Fruit fly (Drosophila melanogaster) whole organism, embryonic: ENCODE results near the gene SuUR.

ENCODE experiments used
- Bteb2 ChIP-seq: fragments of 200-800 bp; sonication (Bioruptor generic); optimal IDR thresholded peaks from 2 replicates; lab custom pipeline; 2016; ENCODE audit warnings: missing biosample characterization, missing genetic modification characterization
- CG10267 ChIP-seq: fragments of 200-800 bp; sonication (Bioruptor generic); optimal IDR thresholded peaks from 2 replicates; lab custom pipeline; 2018; ENCODE audit warnings: missing biosample characterization, mild to moderate bottlenecking, missing genetic modification characterization, moderate library complexity
- CG10654 ChIP-seq: fragments of 200-800 bp; sonication (Bioruptor generic); optimal IDR thresholded peaks from 2 replicates; lab custom pipeline; 2016; ENCODE audit warnings: missing biosample characterization, missing genetic modification characterization
- CG11695 ChIP-seq: fragments of 200-800 bp; sonication (Bioruptor generic); IDR thresholded peaks from 3 replicates; pipeline ENCODE4 v1.3.6; 2022; ENCODE audit warnings: missing biosample characterization, missing genetic modification characterization
- CG13123 ChIP-seq: fragments of 200-800 bp; sonication (Bioruptor generic); optimal IDR thresholded peaks from 2 replicates; lab custom pipeline; 2016; ENCODE audit warnings: missing biosample characterization, missing genetic modification characterization
- CG13624 ChIP-seq: fragments of 200-800 bp; sonication (Bioruptor generic); optimal IDR thresholded peaks from 2 replicates; lab custom pipeline; 2016; ENCODE audit warnings: missing biosample characterization, missing genetic modification characterization
- CG1529 ChIP-seq: fragments of 200-800 bp; sonication (Bioruptor generic); optimal IDR thresholded peaks from 3 replicates; lab custom pipeline; 2018; ENCODE audit warnings: missing biosample characterization, missing genetic modification characterization
- CG17361 ChIP-seq: fragments of 200-800 bp; sonication (Bioruptor generic); IDR thresholded peaks from 3 replicates; pipeline ENCODE4 v1.3.6; 2022; ENCODE audit warnings: missing biosample characterization, missing genetic modification characterization
- CG17385 ChIP-seq: fragments of 200-800 bp; sonication (Bioruptor generic); optimal IDR thresholded peaks from 3 replicates; lab custom pipeline; 2018; ENCODE audit warnings: missing biosample characterization, mild to moderate bottlenecking, missing genetic modification characterization
- CG17802 ChIP-seq: fragments of 200-800 bp; sonication (Bioruptor generic); optimal IDR thresholded peaks from 2 replicates; lab custom pipeline; 2018; ENCODE audit warnings: missing biosample characterization, mild to moderate bottlenecking, missing genetic modification characterization, moderate library complexity
- CG2712 ChIP-seq: fragments of 200-800 bp; optimal IDR thresholded peaks from 3 replicates; lab custom pipeline; 2019; ENCODE audit warnings: missing biosample characterization, mild to moderate bottlenecking, missing genetic modification characterization, moderate library complexity
- CG31388 ChIP-seq: fragments of 200-800 bp; sonication (Bioruptor generic); optimal IDR thresholded peaks from 2 replicates; lab custom pipeline; 2016; ENCODE audit warnings: missing biosample characterization, missing genetic modification characterization
- CG33213 ChIP-seq: fragments of 200-800 bp; sonication (Bioruptor generic); optimal IDR thresholded peaks from 3 replicates; lab custom pipeline; 2016; ENCODE audit warnings: missing biosample characterization, missing genetic modification characterization
- CG34422 ChIP-seq: fragments of 200-800 bp; sonication (Bioruptor generic); IDR thresholded peaks from 3 replicates; pipeline ENCODE4 v1.3.6; 2022; ENCODE audit warnings: missing biosample characterization, missing genetic modification characterization
- CG4854 ChIP-seq: fragments of 200-800 bp; sonication (Bioruptor generic); optimal IDR thresholded peaks from 2 replicates; lab custom pipeline; 2016; ENCODE audit warnings: missing biosample characterization, missing genetic modification characterization, inconsistent platforms
- CG6683 ChIP-seq: fragments of 200-800 bp; sonication (Bioruptor generic); optimal IDR thresholded peaks from 2 replicates; lab custom pipeline; 2017; ENCODE audit warnings: missing biosample characterization, mild to moderate bottlenecking, missing genetic modification characterization, missing genetic modification reagents
- CG6813 ChIP-seq: fragments of 200-800 bp; sonication (Bioruptor generic); optimal IDR thresholded peaks from 2 replicates; lab custom pipeline; 2017; ENCODE audit warnings: missing biosample characterization, missing genetic modification characterization, mild to moderate bottlenecking, moderate library complexity, missing genetic modification reagents
- CG7963 ChIP-seq: fragments of 200-800 bp; sonication (Bioruptor generic); IDR thresholded peaks from 3 replicates; pipeline ENCODE4 v1.3.6; 2022; ENCODE audit warnings: missing biosample characterization, missing genetic modification characterization; ENCODE audit not compliant: partially characterized antibody
- CG8924 ChIP-seq: fragments of 200-800 bp; optimal IDR thresholded peaks from 3 replicates; lab custom pipeline; 2019; ENCODE audit warnings: missing biosample characterization, mild to moderate bottlenecking, missing genetic modification characterization, moderate library complexity
- CG9437 ChIP-seq: fragments of 200-800 bp; sonication (Bioruptor generic); optimal IDR thresholded peaks from 2 replicates; lab custom pipeline; 2018; ENCODE audit warnings: missing biosample characterization, mild to moderate bottlenecking, missing genetic modification characterization
- CG9727 ChIP-seq: fragments of 200-800 bp; sonication (Bioruptor generic); optimal IDR thresholded peaks from 3 replicates; lab custom pipeline; 2017; ENCODE audit warnings: missing biosample characterization, mild to moderate bottlenecking, missing genetic modification characterization
- CG9932 ChIP-seq: fragments of 200-800 bp; sonication (Bioruptor generic); IDR thresholded peaks from 2 replicates; pipeline ENCODE4 v1.3.6; 2022; ENCODE audit warnings: missing biosample characterization, missing genetic modification characterization
- CoRest ChIP-seq: fragments of 200-800 bp; sonication (Bioruptor generic); optimal IDR thresholded peaks from 3 replicates; lab custom pipeline; 2018; ENCODE audit warnings: missing biosample characterization, mild to moderate bottlenecking, missing genetic modification characterization, moderate library complexity
- D19B ChIP-seq: fragments of 200-800 bp; sonication (Bioruptor generic); optimal IDR thresholded peaks from 2 replicates; lab custom pipeline; 2017; ENCODE audit warnings: missing biosample characterization, mild to moderate bottlenecking, missing genetic modification characterization
- E2f2 ChIP-seq: fragments of 200-800 bp; sonication (Bioruptor generic); IDR thresholded peaks from 2 replicates; pipeline ENCODE4 v1.3.6; 2022; ENCODE audit warnings: missing biosample characterization, missing genetic modification characterization
- Ets65A ChIP-seq: fragments of 200-800 bp; sonication (Bioruptor generic); peaks from one replicate; lab custom pipeline; 2016; ENCODE audit warnings: missing biosample characterization, missing genetic modification characterization
- Fer1 ChIP-seq: fragments of 200-800 bp; sonication (Bioruptor generic); optimal IDR thresholded peaks from 2 replicates; lab custom pipeline; 2017; ENCODE audit warnings: missing biosample characterization, mild to moderate bottlenecking, missing genetic modification characterization
- HHEX ChIP-seq: fragments of 200-800 bp; sonication (Bioruptor generic); optimal IDR thresholded peaks from 3 replicates; lab custom pipeline; 2017; ENCODE audit warnings: missing biosample characterization, mild to moderate bottlenecking, missing genetic modification characterization, missing genetic modification reagents
- Mad ChIP-seq: fragments of 200-800 bp; sonication (Bioruptor generic); optimal IDR thresholded peaks from 2 replicates; lab custom pipeline; 2016; ENCODE audit warnings: missing biosample characterization, missing genetic modification characterization
- Myb ChIP-seq: fragments of 200-800 bp; sonication (Bioruptor generic); optimal IDR thresholded peaks from 2 replicates; lab custom pipeline; 2016; ENCODE audit warnings: missing biosample characterization, missing genetic modification characterization
- Opbp ChIP-seq: fragments of 200-800 bp; sonication (Bioruptor generic); IDR thresholded peaks from 3 replicates; pipeline ENCODE4 v1.3.6; 2022; ENCODE audit warnings: missing biosample characterization, missing genetic modification characterization; ENCODE audit not compliant: partially characterized antibody
- Sox100B ChIP-seq: fragments of 200-800 bp; sonication (Bioruptor generic); optimal IDR thresholded peaks from 3 replicates; lab custom pipeline; 2018; ENCODE audit warnings: missing biosample characterization, mild to moderate bottlenecking, missing genetic modification characterization
- Sry-β ChIP-seq: fragments of 200-800 bp; sonication (Bioruptor generic); optimal IDR thresholded peaks from 2 replicates; lab custom pipeline; 2018; ENCODE audit warnings: missing biosample characterization, mild to moderate bottlenecking, missing genetic modification characterization, moderate library complexity
- Sry-δ ChIP-seq: fragments of 200-800 bp; sonication (Bioruptor generic); optimal IDR thresholded peaks from 2 replicates; lab custom pipeline; 2016; ENCODE audit warnings: missing biosample characterization, missing genetic modification characterization
- YL-1 ChIP-seq: fragments of 200-800 bp; sonication (Bioruptor generic); optimal IDR thresholded peaks from 3 replicates; lab custom pipeline; 2017; ENCODE audit warnings: missing biosample characterization, mild to moderate bottlenecking, missing genetic modification characterization
- bowl ChIP-seq: fragments of 200-800 bp; sonication (Bioruptor generic); IDR thresholded peaks from 2 replicates; pipeline ENCODE4 v1.3.6; 2022; ENCODE audit warnings: missing biosample characterization, missing genetic modification characterization
- dan ChIP-seq: fragments of 200-800 bp; sonication (Bioruptor generic); IDR thresholded peaks from 2 replicates; pipeline ENCODE4 v1.3.6; 2022; ENCODE audit warnings: missing biosample characterization, missing genetic modification characterization
- emc ChIP-seq: fragments of 200-800 bp; sonication (Bioruptor generic); optimal IDR thresholded peaks from 2 replicates; lab custom pipeline; 2016; ENCODE audit warnings: missing biosample characterization, missing genetic modification characterization
- fd96Cb ChIP-seq: fragments of 200-800 bp; sonication (Bioruptor generic); optimal IDR thresholded peaks from 2 replicates; lab custom pipeline; 2018; ENCODE audit warnings: missing biosample characterization, mild to moderate bottlenecking, missing genetic modification characterization, moderate library complexity
- hbn ChIP-seq: fragments of 200-800 bp; sonication (Bioruptor generic); IDR thresholded peaks from 2 replicates; pipeline ENCODE4 v1.3.6; 2022; ENCODE audit warnings: missing biosample characterization, missing genetic modification characterization; ENCODE audit not compliant: partially characterized antibody
- ken ChIP-seq: fragments of 200-800 bp; sonication (Bioruptor generic); IDR thresholded peaks from 3 replicates; pipeline ENCODE4 v1.3.6; 2022; ENCODE audit warnings: missing biosample characterization, missing genetic modification characterization
- knrl ChIP-seq: fragments of 200-800 bp; sonication (Bioruptor generic); IDR thresholded peaks from 3 replicates; pipeline ENCODE4 v1.3.6; 2022; ENCODE audit warnings: missing biosample characterization, missing genetic modification characterization; ENCODE audit not compliant: partially characterized antibody
- lab ChIP-seq: fragments of 200-800 bp; sonication (Bioruptor generic); optimal IDR thresholded peaks from 3 replicates; lab custom pipeline; 2017; ENCODE audit warnings: missing biosample characterization, missing genetic modification characterization, mild to moderate bottlenecking, moderate library complexity, missing genetic modification reagents
- lov ChIP-seq, 2 experiments: fragments of 200-800 bp in 1 of 2; fragments of >200 bp in 1 of 2; sonication (Bioruptor generic) in 1 of 2; IDR thresholded peaks in 1 of 2; optimal IDR thresholded peaks in 1 of 2; 2 replicates in 1 of 2; 3 replicates in 1 of 2; pipeline versions ENCODE4 v1.3.6 to Lab custom; 2017 to 2022; ENCODE audit warnings: missing biosample characterization in 1 of 2, missing genetic modification characterization in 1 of 2
- maf-S ChIP-seq: fragments of 200-800 bp; sonication (Bioruptor generic); optimal IDR thresholded peaks from 2 replicates; lab custom pipeline; 2016; ENCODE audit warnings: missing biosample characterization, missing genetic modification characterization
- tap ChIP-seq: fragments of 200-800 bp; optimal IDR thresholded peaks from 3 replicates; lab custom pipeline; 2019; ENCODE audit warnings: missing biosample characterization, mild to moderate bottlenecking, missing genetic modification characterization, moderate library complexity
- unpg ChIP-seq: fragments of 200-800 bp; sonication (Bioruptor generic); optimal IDR thresholded peaks from 3 replicates; lab custom pipeline; 2018; ENCODE audit warnings: missing biosample characterization, mild to moderate bottlenecking, missing genetic modification characterization, moderate library complexity
- vvl ChIP-seq: fragments of 200-800 bp; sonication (Bioruptor generic); IDR thresholded peaks from 2 replicates; pipeline ENCODE4 v1.3.6; 2022; ENCODE audit warnings: missing biosample characterization, missing genetic modification characterization
- wek ChIP-seq: fragments of 200-800 bp; sonication (Bioruptor generic); optimal IDR thresholded peaks from 3 replicates; lab custom pipeline; 2018; ENCODE audit warnings: missing biosample characterization, mild to moderate bottlenecking, missing genetic modification characterization, moderate library complexity
- z ChIP-seq: fragments of 200-800 bp; sonication (Bioruptor generic); IDR thresholded peaks from 3 replicates; pipeline ENCODE4 v1.3.6; 2022; ENCODE audit warnings: missing biosample characterization, missing genetic modification characterization
- zfh2 ChIP-seq: fragments of 200-800 bp; sonication (Bioruptor generic); optimal IDR thresholded peaks from 2 replicates; lab custom pipeline; 2016; ENCODE audit warnings: missing biosample characterization, missing genetic modification characterization

SuUR gene

dm6 chr3L:11107432-11107831, 42.6 kb downstream of the SuUR start, which contains the start of gene CG32073 (continued):
- TF ChIP-seq YL-1 (GFP tag; lab: Kevin White, UChicago) (no peak), CG13624 (GFP tag; lab: Kevin White, UChicago) (no peak), CG33213 (GFP tag; lab: Kevin White, UChicago) (peak; percentile 34), Opbp (no peak), CG13123 (GFP tag; lab: Kevin White, UChicago) (no peak), maf-S (GFP tag; lab: Kevin White, UChicago) (no peak), CG7963 (GFP tag; lab: Robert Waterston, UW) (no peak), z (no peak), D19B (GFP tag; lab: Kevin White, UChicago) (no peak), zfh2 (GFP tag; lab: Kevin White, UChicago) (no peak), Sox100B (GFP tag; lab: Kevin White, UChicago) (peak; percentile 66), CG11695 (GFP tag; lab: Robert Waterston, UW) (0 out of 3 replicates have a peak, but pooled peaks have one; percentile 20), Sry-β (GFP tag; lab: Kevin White, UChicago) (peak; percentile 16), CG4854 (peak; percentile 28), Fer1 (GFP tag; lab: Kevin White, UChicago) (peak; percentile 56), lab (peak; percentile 75), CG6683 (GFP tag; lab: Kevin White, UChicago) (peak; percentile 40), fd96Cb (tag; lab: Kevin White, UChicago) (peak; percentile 28), CG17361 (peak; percentile 53; the same call in 2 of the 3 replicates), CG10654 (GFP tag; lab: Kevin White, UChicago) (no peak), CG17802 (tag; lab: Kevin White, UChicago) (no peak), CG8924 (tag; lab: Kevin White, UChicago) (peak; percentile 9), CG9437 (GFP tag; lab: Kevin White, UChicago) (no peak), CG9932 (GFP tag; lab: Robert Waterston, UW) (no peak), CoRest (tag; lab: Kevin White, UChicago) (no peak), hbn (GFP tag; lab: Robert Waterston, UW) (no peak), CG2712 (tag; lab: Kevin White, UChicago) (peak; percentile 44), CG17385 (GFP tag; lab: Kevin White, UChicago) (no peak), E2f2 (GFP tag; lab: Robert Waterston, UW) (no peak), CG6813 (peak; percentile 55), vvl (peak; percentile 36; the same call in 1 of the 2 replicates), CG1529 (GFP tag; lab: Kevin White, UChicago) (no peak), tap (peak; percentile 36), CG31388 (GFP tag; lab: Kevin White, UChicago) (no peak), wek (peak; percentile 40), CG9727 (GFP tag; lab: Kevin White, UChicago) (peak; percentile 16), knrl (GFP tag; lab: Robert Waterston, UW) (no peak), ken (GFP tag; lab: Robert Waterston, UW) (no peak), bowl (GFP tag; lab: Robert Waterston, UW) (no peak), CG10267 (tag; lab: Kevin White, UChicago) (peak; percentile 25), CG34422 (GFP tag; lab: Robert Waterston, UW) (no peak), Sry-δ (GFP tag; lab: Kevin White, UChicago) (peak; percentile 29), emc (no peak), Myb (GFP tag; lab: Kevin White, UChicago) (no peak), Ets65A (GFP tag; lab: Kevin White, UChicago) (no peak), dan (GFP tag; lab: Robert Waterston, UW) (no peak), Mad (GFP tag; lab: Kevin White, UChicago) (no peak), Bteb2 (GFP tag; lab: Kevin White, UChicago) (no peak), HHEX (GFP tag; lab: Kevin White, UChicago) (peak; percentile 51), unpg (GFP tag; lab: Kevin White, UChicago) (peak; percentile 49), lov (optimal IDR thresholded peaks at IDR 0.05; lab: Kevin White, UChicago) (no peak), lov (GFP tag; IDR thresholded peaks at IDR 0.05; lab: Robert Waterston, UW) (no peak)
